Fruit fly (Drosophila melanogaster) whole organism, embryonic: ENCODE data around the gene Cdk5alpha.

ENCODE experiments used
- Awh ChIP-seq: fragments of 200-800 bp; sonication (Bioruptor generic); IDR thresholded peaks from 2 replicates; pipeline ENCODE4, ENCODE4 v1.3.6; 2022; ENCODE audit warnings: missing biosample characterization, missing genetic modification characterization
- Bdp1 ChIP-seq: fragments of 200-800 bp; sonication (Bioruptor generic); optimal IDR thresholded peaks from 3 replicates; lab custom pipeline; 2016; ENCODE audit warnings: missing biosample characterization, missing genetic modification characterization
- Bteb2 ChIP-seq: fragments of 200-800 bp; sonication (Bioruptor generic); optimal IDR thresholded peaks from 2 replicates; lab custom pipeline; 2016; ENCODE audit warnings: missing biosample characterization, missing genetic modification characterization
- CG10565 ChIP-seq: fragments of 200-800 bp; sonication (Bioruptor generic); optimal IDR thresholded peaks from 3 replicates; lab custom pipeline; 2016; ENCODE audit warnings: missing biosample characterization, mild to moderate bottlenecking, missing genetic modification characterization
- CG10654 ChIP-seq: fragments of 200-800 bp; sonication (Bioruptor generic); optimal IDR thresholded peaks from 2 replicates; lab custom pipeline; 2016; ENCODE audit warnings: missing biosample characterization, missing genetic modification characterization
- CG11560 ChIP-seq: fragments of 200-800 bp; sonication (Bioruptor generic); IDR thresholded peaks from 3 replicates; pipeline ENCODE4 v1.3.6; 2022; ENCODE audit warnings: missing biosample characterization, missing genetic modification characterization
- CG12071 ChIP-seq: fragments of 200-800 bp; sonication (Bioruptor generic); optimal IDR thresholded peaks from 3 replicates; lab custom pipeline; 2018; ENCODE audit warnings: missing biosample characterization, mild to moderate bottlenecking, missing genetic modification characterization
- CG14965 ChIP-seq: fragments of 200-800 bp; sonication (Bioruptor generic); optimal IDR thresholded peaks from 2 replicates; lab custom pipeline; 2016; ENCODE audit warnings: missing biosample characterization, missing genetic modification characterization, borderline replicate concordance
- CG15514 ChIP-seq: fragments of 200-800 bp; sonication (Bioruptor generic); optimal IDR thresholded peaks from 3 replicates; lab custom pipeline; 2017; ENCODE audit warnings: missing biosample characterization, missing genetic modification characterization, mild to moderate bottlenecking, moderate library complexity, missing genetic modification reagents
- CG17612 ChIP-seq: fragments of 200-800 bp; sonication (Bioruptor generic); IDR thresholded peaks from 2 replicates; pipeline ENCODE4 v1.3.6; 2022; ENCODE audit warnings: missing biosample characterization, missing genetic modification characterization
- CG2889 ChIP-seq: fragments of 200-800 bp; sonication (Bioruptor generic); IDR thresholded peaks from 3 replicates; pipeline ENCODE4 v1.3.6; 2022; ENCODE audit warnings: missing biosample characterization, missing genetic modification characterization
- CG31224 ChIP-seq: fragments of 200-800 bp; sonication (Bioruptor generic); IDR thresholded peaks from 2 replicates; pipeline ENCODE4 v1.3.6; 2022; ENCODE audit warnings: missing biosample characterization, missing genetic modification characterization
- CG31365 ChIP-seq: fragments of 200-800 bp; sonication (Bioruptor generic); optimal IDR thresholded peaks from 2 replicates; lab custom pipeline; 2018; ENCODE audit warnings: missing biosample characterization, mild to moderate bottlenecking, missing genetic modification characterization
- CG42726 ChIP-seq: fragments of 200-800 bp; sonication (Bioruptor generic); IDR thresholded peaks from 2 replicates; pipeline ENCODE4 v1.3.6; 2022; ENCODE audit warnings: missing biosample characterization, missing genetic modification characterization; ENCODE audit not compliant: partially characterized antibody
- CG4617 ChIP-seq: fragments of 200-800 bp; sonication (Bioruptor generic); optimal IDR thresholded peaks from 3 replicates; lab custom pipeline; 2016; ENCODE audit warnings: missing biosample characterization, missing genetic modification characterization, borderline replicate concordance
- CG4854 ChIP-seq: fragments of 200-800 bp; sonication (Bioruptor generic); optimal IDR thresholded peaks from 2 replicates; lab custom pipeline; 2016; ENCODE audit warnings: missing biosample characterization, missing genetic modification characterization, inconsistent platforms
- CG5245 ChIP-seq: fragments of 200-800 bp; sonication (Bioruptor generic); optimal IDR thresholded peaks from 3 replicates; lab custom pipeline; 2016; ENCODE audit warnings: missing biosample characterization, missing genetic modification characterization
- CG7372 ChIP-seq: fragments of 200-800 bp; sonication (Bioruptor generic); IDR thresholded peaks from 2 replicates; pipeline ENCODE4 v1.3.6; 2022; ENCODE audit warnings: missing biosample characterization, missing genetic modification characterization
- CG7745 ChIP-seq: fragments of 200-800 bp; sonication (Bioruptor generic); optimal IDR thresholded peaks from 2 replicates; lab custom pipeline; 2018; ENCODE audit warnings: missing biosample characterization, mild to moderate bottlenecking, missing genetic modification characterization, moderate library complexity
- CG8388 ChIP-seq: fragments of 200-800 bp; sonication (Bioruptor generic); optimal IDR thresholded peaks from 2 replicates; lab custom pipeline; 2019; ENCODE audit warnings: missing biosample characterization, mild to moderate bottlenecking, missing genetic modification characterization, moderate library complexity
- CG9215 ChIP-seq: fragments of 200-800 bp; sonication (Bioruptor generic); IDR thresholded peaks from 2 replicates; pipeline ENCODE4 v1.3.6; 2022; ENCODE audit warnings: missing biosample characterization, missing genetic modification characterization
- CG9609 ChIP-seq: fragments of 200-800 bp; sonication (Bioruptor generic); optimal IDR thresholded peaks from 3 replicates; lab custom pipeline; 2016; ENCODE audit warnings: missing biosample characterization, missing genetic modification characterization
- Chrac-16 ChIP-seq: fragments of 200-800 bp; sonication (Bioruptor generic); optimal IDR thresholded peaks from 3 replicates; lab custom pipeline; 2016; ENCODE audit warnings: missing biosample characterization, missing genetic modification characterization
- Dbx ChIP-seq: fragments of 200-800 bp; sonication (Bioruptor generic); IDR thresholded peaks from 3 replicates; pipeline ENCODE4 v1.3.6; 2022; ENCODE audit warnings: missing biosample characterization, missing genetic modification characterization
- Dip3 ChIP-seq: fragments of 200-800 bp; sonication (Bioruptor generic); optimal IDR thresholded peaks from 3 replicates; lab custom pipeline; 2016; ENCODE audit warnings: missing biosample characterization, missing genetic modification characterization
- Doc2 ChIP-seq: fragments of 200-800 bp; sonication (Bioruptor generic); IDR thresholded peaks from 2 replicates; pipeline ENCODE4 v1.3.6; 2022; ENCODE audit warnings: missing biosample characterization, missing genetic modification characterization
- GATAe ChIP-seq: fragments of 200-800 bp; sonication (Bioruptor generic); conservative IDR thresholded peaks from 2 replicates; pipeline ENCODE4 v1.3.6; 2022; ENCODE audit warnings: missing biosample characterization, missing genetic modification characterization
- Gsc ChIP-seq: fragments of 200-800 bp; sonication (Bioruptor generic); IDR thresholded peaks from 2 replicates; pipeline ENCODE4 v1.3.6; 2022; ENCODE audit warnings: missing biosample characterization, missing genetic modification characterization
- Hr51 ChIP-seq, 2 experiments: fragments of 200-800 bp; sonication (Bioruptor generic); optimal IDR thresholded peaks; 2 replicates in 1 of 2; 3 replicates in 1 of 2; lab custom pipeline; 2016 to 2018; ENCODE audit warnings: missing biosample characterization in 2 of 2, missing genetic modification characterization in 2 of 2, mild to moderate bottlenecking in 1 of 2, moderate library complexity in 1 of 2
- Lhr ChIP-seq: fragments of 200-800 bp; sonication (Bioruptor generic); optimal IDR thresholded peaks from 3 replicates; lab custom pipeline; 2017; ENCODE audit warnings: mild to moderate bottlenecking, missing biosample characterization, missing genetic modification reagents, missing genetic modification characterization
- Oli ChIP-seq: fragments of 200-800 bp; sonication (Bioruptor generic); optimal IDR thresholded peaks from 2 replicates; lab custom pipeline; 2018; ENCODE audit warnings: missing biosample characterization, mild to moderate bottlenecking, missing genetic modification characterization, moderate library complexity
- Optix ChIP-seq: fragments of 200-800 bp; sonication (Bioruptor generic); IDR thresholded peaks from 3 replicates; pipeline ENCODE4 v1.3.6; 2022; ENCODE audit warnings: missing biosample characterization, missing genetic modification characterization
- Ptx1 ChIP-seq: fragments of 200-800 bp; sonication (Bioruptor generic); IDR thresholded peaks from 2 replicates; pipeline ENCODE4 v1.3.6; 2022; ENCODE audit warnings: missing biosample characterization, missing genetic modification characterization
- Side ChIP-seq: fragments of 200-800 bp; sonication (Bioruptor generic); optimal IDR thresholded peaks from 2 replicates; lab custom pipeline; 2016; ENCODE audit warnings: missing biosample characterization, missing genetic modification characterization
- Six4 ChIP-seq: fragments of 200-800 bp; sonication (Bioruptor generic); optimal IDR thresholded peaks from 2 replicates; lab custom pipeline; 2016; ENCODE audit warnings: missing biosample characterization, missing genetic modification characterization
- Sox102F ChIP-seq: fragments of 200-800 bp; sonication (Bioruptor generic); optimal IDR thresholded peaks from 2 replicates; lab custom pipeline; 2018; ENCODE audit warnings: missing biosample characterization, mild to moderate bottlenecking, missing genetic modification characterization, moderate library complexity
- Sry-δ ChIP-seq: fragments of 200-800 bp; sonication (Bioruptor generic); optimal IDR thresholded peaks from 2 replicates; lab custom pipeline; 2016; ENCODE audit warnings: missing biosample characterization, missing genetic modification characterization
- Vsx1 ChIP-seq: fragments of 200-800 bp; sonication (Bioruptor generic); optimal IDR thresholded peaks from 2 replicates; lab custom pipeline; 2017; ENCODE audit warnings: missing biosample characterization, mild to moderate bottlenecking, missing genetic modification characterization, missing genetic modification reagents
- Xbp1 ChIP-seq: fragments of 200-800 bp; sonication (Bioruptor generic); optimal IDR thresholded peaks from 3 replicates; lab custom pipeline; 2016; ENCODE audit warnings: missing biosample characterization, mild to moderate bottlenecking, missing genetic modification characterization
- bab2 ChIP-seq: fragments of 200-800 bp; sonication (Bioruptor generic); optimal IDR thresholded peaks from 2 replicates; lab custom pipeline; 2016; ENCODE audit warnings: missing biosample characterization, missing genetic modification characterization
- cas ChIP-seq: fragments of 200-800 bp; sonication (Bioruptor generic); IDR thresholded peaks from 2 replicates; pipeline ENCODE4 v1.3.6; 2022; ENCODE audit warnings: missing biosample characterization, missing genetic modification characterization
- cato ChIP-seq: fragments of 200-800 bp; sonication (Bioruptor generic); optimal IDR thresholded peaks from 2 replicates; lab custom pipeline; 2016; ENCODE audit warnings: missing biosample characterization, missing genetic modification characterization, borderline replicate concordance
- cg ChIP-seq: fragments of 200-800 bp; sonication (Bioruptor generic); optimal IDR thresholded peaks from 3 replicates; lab custom pipeline; 2019; ENCODE audit warnings: missing biosample characterization, mild to moderate bottlenecking, missing genetic modification characterization, moderate library complexity
- gsb ChIP-seq: fragments of 200-800 bp; sonication (Bioruptor generic); IDR thresholded peaks from 2 replicates; pipeline ENCODE4 v1.3.6; 2022; ENCODE audit warnings: missing biosample characterization, missing genetic modification characterization
- h ChIP-seq: fragments of >200 bp; optimal IDR thresholded peaks from 2 replicates; lab custom pipeline; 2017
- nerfin-2 ChIP-seq: fragments of 200-800 bp; sonication (Bioruptor generic); IDR thresholded peaks from 2 replicates; pipeline ENCODE4 v1.3.6; 2022; ENCODE audit warnings: missing biosample characterization, missing genetic modification characterization; ENCODE audit not compliant: partially characterized antibody
- oc ChIP-seq: fragments of 200-800 bp; sonication (Bioruptor generic); optimal IDR thresholded peaks from 2 replicates; lab custom pipeline; 2018; ENCODE audit warnings: missing biosample characterization, mild to moderate bottlenecking, missing genetic modification characterization, moderate library complexity
- onecut ChIP-seq: fragments of 200-800 bp; sonication (Bioruptor generic); IDR thresholded peaks from 2 replicates; pipeline ENCODE4 v1.3.6; 2022; ENCODE audit warnings: missing biosample characterization, missing genetic modification characterization
- sc ChIP-seq, 3 experiments: fragments of >200 bp in 2 of 3; fragments of 200-800 bp in 1 of 3; sonication (Bioruptor generic) in 1 of 3; optimal IDR thresholded peaks; 2 replicates in 2 of 3; 3 replicates in 1 of 3; lab custom pipeline; 2017; ENCODE audit warnings: mild to moderate bottlenecking in 1 of 3, missing biosample characterization in 1 of 3, missing genetic modification characterization in 1 of 3, missing genetic modification reagents in 1 of 3
- twi ChIP-seq: fragments of 200-800 bp; optimal IDR thresholded peaks from 2 replicates; lab custom pipeline; 2019; ENCODE audit warnings: missing biosample characterization, mild to moderate bottlenecking, missing genetic modification characterization, moderate library complexity
- unc-4 ChIP-seq: fragments of 200-800 bp; sonication (Bioruptor generic); IDR thresholded peaks from 2 replicates; pipeline ENCODE4 v1.3.6; 2022; ENCODE audit warnings: missing biosample characterization, missing genetic modification characterization; ENCODE audit not compliant: partially characterized antibody

Gene Cdk5alpha

DNA sequence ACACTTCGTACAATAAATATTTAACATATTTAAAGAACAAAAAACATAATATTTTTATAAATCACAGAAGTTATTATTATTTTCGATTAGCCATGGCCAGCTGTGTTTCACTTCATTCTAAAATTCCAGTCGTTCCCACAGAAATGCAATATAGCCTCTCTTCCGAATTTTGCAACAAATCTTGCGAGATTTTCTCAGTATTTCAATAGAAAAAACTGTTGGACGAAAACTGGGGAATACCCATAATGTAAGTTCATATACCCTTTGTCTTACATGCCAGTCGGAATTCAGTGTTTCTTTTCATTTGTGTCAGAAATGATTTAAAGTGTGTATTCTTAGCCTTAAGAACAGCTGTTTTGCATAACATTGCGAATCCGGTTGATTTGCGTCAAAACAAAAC is 45.8 kb upstream of the Cdk5alpha start, which contains the start of the genes CtsL4 and ClpP (continued):
- TF ChIP-seq Lhr (GFP tag; lab: Kevin White, UChicago), result peak; percentile 62
- peak; percentile 43 for TF ChIP-seq Sry-δ (GFP tag; lab: Kevin White, UChicago)
- TF ChIP-seq unc-4 (GFP tag; lab: Robert Waterston, UW), result no peak
- TF ChIP-seq twi (tag; lab: Kevin White, UChicago), result peak; percentile 61
- TF ChIP-seq Awh (GFP tag; lab: Robert Waterston, UW), result no peak
- peak; percentile 30 for TF ChIP-seq CG9609
- TF ChIP-seq CG17612 (GFP tag; lab: Robert Waterston, UW), result no peak
- TF ChIP-seq CG7745, result no peak
- TF ChIP-seq CG31365, result no peak
- no peak for TF ChIP-seq CG11560 (tag; lab: Robert Waterston, UW)
- TF ChIP-seq sc (optimal IDR thresholded peaks at IDR 0.05; lab: Kevin White, UChicago), result no peak
- TF ChIP-seq sc (GFP tag; optimal IDR thresholded peaks at IDR 0.05; lab: Kevin White, UChicago), result peak; percentile 2
- TF ChIP-seq cg, result no peak
- TF ChIP-seq Hr51 (GFP tag; optimal IDR thresholded peaks at IDR 0.05; lab: Kevin White, UChicago), result peak in 1 of 2 experiments; percentile 2
- peak; percentile 60 for TF ChIP-seq Ptx1
- TF ChIP-seq Bdp1 (GFP tag; lab: Kevin White, UChicago), result no peak
- peak; percentile 5 for TF ChIP-seq CG5245
- no peak for TF ChIP-seq Sox102F (GFP tag; lab: Kevin White, UChicago)
- TF ChIP-seq CG42726, result no peak
- TF ChIP-seq oc (tag; lab: Kevin White, UChicago), result no peak
- no peak for TF ChIP-seq CG12071 (GFP tag; lab: Kevin White, UChicago)
- TF ChIP-seq Six4 (GFP tag; lab: Kevin White, UChicago), result peak; percentile 37
- no peak for TF ChIP-seq CG2889 (GFP tag; lab: Robert Waterston, UW)
- TF ChIP-seq GATAe (GFP tag; lab: Robert Waterston, UW), result no peak
- no peak for TF ChIP-seq cas (GFP tag; lab: Robert Waterston, UW)
- no peak for TF ChIP-seq bab2 (GFP tag; lab: Kevin White, UChicago)
- TF ChIP-seq Bteb2 (GFP tag; lab: Kevin White, UChicago), result peak; percentile 24
- no peak for TF ChIP-seq CG4854
- TF ChIP-seq Chrac-16 (GFP tag; lab: Kevin White, UChicago), result peak; percentile 52
- TF ChIP-seq Dbx (GFP tag; lab: Robert Waterston, UW), result no peak
- peak; percentile 76 for TF ChIP-seq CG4617
- no peak for TF ChIP-seq CG7372 (GFP tag; lab: Robert Waterston, UW)
- TF ChIP-seq onecut (GFP tag; lab: Robert Waterston, UW), result no peak
- no peak for TF ChIP-seq CG31224 (GFP tag; lab: Robert Waterston, UW)
- TF ChIP-seq gsb (GFP tag; lab: Robert Waterston, UW), result no peak
- no peak for TF ChIP-seq CG10565 (GFP tag; lab: Kevin White, UChicago)
- peak; percentile 4 for TF ChIP-seq CG10654 (GFP tag; lab: Kevin White, UChicago)
- TF ChIP-seq Optix (GFP tag; lab: Robert Waterston, UW), result peak; percentile 28; the same call in 1 of the 3 replicates
- TF ChIP-seq h (lab: Kevin White, UChicago), result no peak
- peak; percentile 14 for TF ChIP-seq cato (GFP tag; lab: Kevin White, UChicago)
- no peak for TF ChIP-seq nerfin-2
- no peak for TF ChIP-seq CG14965 (GFP tag; lab: Kevin White, UChicago)
- peak; percentile 45 for TF ChIP-seq Oli
- peak; percentile 50 for TF ChIP-seq Dip3 (GFP tag; lab: Kevin White, UChicago)
- no peak for TF ChIP-seq Side (GFP tag; lab: Kevin White, UChicago)
- no peak for TF ChIP-seq Vsx1 (GFP tag; lab: Kevin White, UChicago)
- TF ChIP-seq Doc2, result no peak
- peak; percentile 68 for TF ChIP-seq CG8388 (GFP tag; lab: Kevin White, UChicago)
- no peak for TF ChIP-seq Gsc
- TF ChIP-seq CG15514 (GFP tag; lab: Kevin White, UChicago), result peak; percentile 53
- peak; percentile 71 for TF ChIP-seq Xbp1
- TF ChIP-seq CG9215 (GFP tag; lab: Robert Waterston, UW), result no peak
